In the genomic region with DNA sequence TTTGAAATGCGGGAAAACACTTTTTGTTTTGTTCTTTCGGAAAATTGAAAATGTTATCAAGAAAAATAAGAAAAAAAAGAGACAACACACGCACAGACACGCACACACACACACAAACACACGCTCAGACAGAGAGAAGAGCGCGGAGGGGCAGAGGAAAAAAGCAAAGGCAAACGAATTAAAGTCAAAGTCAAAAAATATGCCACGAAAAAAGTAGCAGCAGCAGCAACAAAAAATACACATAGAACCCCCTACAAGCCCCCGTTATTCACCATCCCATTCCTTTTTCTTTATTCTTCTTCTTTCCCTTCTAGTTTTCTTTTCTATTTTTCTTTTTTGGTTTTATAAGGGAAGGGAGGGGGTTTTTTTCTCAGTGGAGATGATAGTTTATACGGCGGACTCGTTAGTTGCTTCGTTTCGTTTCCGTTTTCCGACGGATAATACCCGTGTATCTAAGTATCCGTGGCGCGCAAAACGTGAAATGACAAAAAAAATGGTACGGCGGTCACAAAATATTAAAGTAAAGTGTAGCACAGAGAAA, we compare ENCODE assay signal across 1 fruit fly cellular context.
TF ChIP-seq lines count a peak whose summit lies in the region.

No protein-coding gene starts in this region.

TF ChIP-seq in whole organism, embryonic, 481 proteins besides CTCF, POLR2A, EP300 and RAD21 (continued from another document):
- peak; percentile 14; the same call in 1 of the 2 replicates for TF ChIP-seq CG4360 (GFP tag; IDR thresholded peaks at IDR 0.05; lab: Robert Waterston, UW)
